Fruit fly (Drosophila melanogaster): Measurements from ENCODE around the gene Wnt6.

Gene Wnt6

dm6 chr2L:7333184-7334025 is at the start of gene Wnt6:
Gene Wnt6, plus strand, starts transcription at chr2L:7333714.
- peak; percentile 54 for TF ChIP-seq noc (tag; optimal IDR thresholded peaks at IDR 0.05)

DNA sequence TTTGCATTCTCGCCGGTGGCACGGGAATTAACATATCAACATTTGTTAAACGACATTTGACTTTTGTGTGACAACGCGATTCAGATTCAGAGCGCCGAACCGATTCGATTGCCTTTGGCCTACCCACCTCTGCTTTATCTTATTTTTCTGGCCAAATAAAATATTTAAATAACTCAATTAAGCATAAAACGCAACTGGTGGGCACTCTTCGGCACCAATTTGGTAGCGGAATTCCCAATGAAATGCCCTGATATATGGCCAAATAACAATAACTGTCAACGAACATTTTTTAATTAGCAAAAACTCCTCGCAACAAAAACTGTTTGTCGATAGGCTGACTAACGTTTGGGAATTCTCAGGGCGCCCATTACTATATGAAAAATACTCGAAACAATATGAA is 49.4 kb upstream of the Wnt6 start:
- TF ChIP-seq noc (tag; optimal IDR thresholded peaks at IDR 0.05), result no peak

DNA sequence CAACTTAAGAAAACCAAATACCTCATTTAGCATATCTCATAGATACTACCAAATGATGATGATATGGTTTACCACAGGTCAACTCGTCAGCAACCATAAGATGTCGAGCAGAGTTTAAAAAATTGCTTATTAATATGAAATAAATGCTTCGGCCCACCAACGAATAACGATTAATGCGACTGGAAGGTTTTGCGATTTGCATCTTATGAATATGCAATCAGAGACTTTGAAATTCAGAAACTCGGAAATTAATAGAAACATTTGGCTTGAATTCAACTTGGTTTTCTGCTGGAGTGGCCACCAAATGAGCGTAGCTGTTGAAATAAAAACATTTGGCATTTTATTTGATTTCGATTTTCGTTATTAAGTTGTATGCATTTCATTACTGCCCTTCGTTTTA is 48.7 kb upstream of the Wnt6 start:
- peak; percentile 33 for TF ChIP-seq noc (tag; optimal IDR thresholded peaks at IDR 0.05)

dm6 chr2L:7285862-7286261 is 47.7 kb upstream of the Wnt6 start:
- peak; percentile 52 for TF ChIP-seq noc (tag; optimal IDR thresholded peaks at IDR 0.05)

DNA sequence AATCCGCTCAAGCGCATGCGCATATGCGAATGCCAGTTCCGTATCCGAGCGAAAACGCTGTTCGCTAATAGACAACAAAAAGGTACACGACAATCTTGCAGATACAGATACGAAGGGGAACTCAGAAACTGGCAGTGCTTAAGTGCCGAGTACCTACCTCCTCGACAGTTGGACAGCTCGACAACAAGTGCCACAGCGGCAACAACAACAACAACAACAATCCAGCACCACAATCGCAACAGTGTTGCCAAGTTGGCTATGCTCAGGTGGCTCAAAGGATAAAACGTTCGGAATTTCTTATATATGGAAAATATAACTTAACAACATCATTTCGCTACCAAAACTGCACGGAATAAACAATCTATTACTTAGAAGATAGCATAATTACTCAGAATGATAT is 43.6 kb upstream of the Wnt6 start:
- TF ChIP-seq noc (tag; optimal IDR thresholded peaks at IDR 0.05), result no peak

- TF ChIP-seq noc (tag; optimal IDR thresholded peaks at IDR 0.05), result no peak
Measured at dm6 chr2L:7290577-7290976, 42.9 kb upstream of the Wnt6 start.

DNA sequence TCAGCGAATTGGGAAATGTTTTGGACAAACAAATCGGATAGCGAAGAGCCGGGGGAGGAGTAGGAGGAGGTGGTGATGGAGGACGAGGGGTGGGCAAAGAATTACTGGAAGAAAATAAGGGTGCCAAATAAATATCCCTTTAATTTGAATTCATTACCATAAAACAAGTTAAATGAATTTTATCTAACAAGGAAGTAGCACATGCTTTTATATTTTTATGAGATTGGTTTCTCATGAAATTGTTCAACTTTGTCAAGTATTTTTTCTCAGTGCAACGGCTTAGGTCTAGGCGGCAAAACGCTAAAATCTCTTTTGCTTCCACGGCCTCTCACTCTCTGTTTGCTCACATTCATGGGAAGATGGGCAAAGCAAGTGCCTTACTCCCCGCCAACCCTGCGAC is 41.5 kb upstream of the Wnt6 start:
- no peak for TF ChIP-seq noc (tag; optimal IDR thresholded peaks at IDR 0.05)

dm6 chr2L:7293475-7294332 is 39.8 kb upstream of the Wnt6 start:
- TF ChIP-seq noc (tag; optimal IDR thresholded peaks at IDR 0.05), result no peak

DNA sequence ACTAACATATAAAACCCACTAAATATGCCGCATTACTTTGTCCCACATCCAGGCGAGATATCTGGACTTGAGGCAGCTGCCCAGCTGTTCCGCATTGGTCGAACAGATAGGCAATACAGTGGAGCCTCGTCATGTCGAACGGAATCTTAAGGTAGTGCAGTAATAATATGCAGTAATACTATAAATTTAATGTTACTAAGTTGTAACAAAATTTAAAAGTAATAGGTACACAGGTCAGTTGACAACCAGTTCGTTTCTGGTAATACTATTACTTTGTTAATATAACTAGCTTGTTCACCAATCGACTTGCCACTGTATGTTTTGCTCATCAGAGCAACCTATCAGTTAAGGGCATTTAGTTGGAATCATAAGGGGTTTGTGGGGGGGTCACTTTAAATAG is 38.5 kb upstream of the Wnt6 start:
- TF ChIP-seq noc (tag; optimal IDR thresholded peaks at IDR 0.05), result no peak

DNA sequence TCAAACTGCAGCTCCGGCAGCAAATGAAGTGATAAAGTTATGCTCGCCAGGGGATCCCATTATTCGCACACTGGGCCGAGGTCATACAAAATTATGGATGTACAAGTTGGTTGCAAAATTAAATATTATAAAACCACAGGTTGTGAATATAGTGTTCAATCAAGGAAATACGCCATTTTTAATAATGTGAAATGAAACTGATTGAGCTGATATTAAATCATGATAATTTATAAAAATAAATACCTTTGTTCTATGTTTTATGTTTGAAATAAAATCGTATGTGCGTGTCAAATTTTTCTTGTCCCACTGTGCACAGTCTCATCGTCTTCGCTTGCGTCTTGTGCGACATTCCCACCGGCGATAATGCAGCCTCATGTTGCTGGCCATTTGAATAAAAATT is 37.6 kb upstream of the Wnt6 start:
- no peak for TF ChIP-seq noc (tag; optimal IDR thresholded peaks at IDR 0.05)

DNA sequence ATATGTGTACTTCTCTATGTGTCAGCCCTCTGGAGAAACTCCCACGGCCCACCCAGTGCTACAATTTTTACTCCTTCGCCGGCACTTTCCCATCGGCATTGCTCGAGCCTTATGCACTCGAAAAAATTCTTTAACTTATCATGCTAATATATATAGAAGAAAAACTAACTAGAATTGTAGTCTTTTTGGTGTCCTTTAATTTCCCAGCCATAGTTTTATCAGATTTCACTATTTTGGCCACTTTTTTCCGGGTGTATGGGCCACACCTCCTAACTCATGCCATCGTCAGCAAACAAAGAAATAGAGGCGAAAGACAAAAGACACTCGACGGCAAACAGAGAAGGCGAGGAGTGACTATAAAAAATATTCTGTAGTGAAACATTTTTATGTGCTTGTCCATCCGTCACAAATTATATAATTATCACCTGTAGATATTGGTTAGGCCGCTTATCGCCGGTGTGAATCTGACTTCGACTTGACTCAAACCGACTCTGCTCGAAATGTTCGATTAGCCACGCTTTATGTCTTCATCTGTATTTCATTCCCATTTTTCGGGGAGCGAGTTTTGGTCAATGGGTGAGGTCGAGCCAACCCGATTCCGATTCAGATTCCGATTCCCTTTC is 34.7 kb upstream of the Wnt6 start:
- no peak for TF ChIP-seq noc (tag; optimal IDR thresholded peaks at IDR 0.05)

DNA sequence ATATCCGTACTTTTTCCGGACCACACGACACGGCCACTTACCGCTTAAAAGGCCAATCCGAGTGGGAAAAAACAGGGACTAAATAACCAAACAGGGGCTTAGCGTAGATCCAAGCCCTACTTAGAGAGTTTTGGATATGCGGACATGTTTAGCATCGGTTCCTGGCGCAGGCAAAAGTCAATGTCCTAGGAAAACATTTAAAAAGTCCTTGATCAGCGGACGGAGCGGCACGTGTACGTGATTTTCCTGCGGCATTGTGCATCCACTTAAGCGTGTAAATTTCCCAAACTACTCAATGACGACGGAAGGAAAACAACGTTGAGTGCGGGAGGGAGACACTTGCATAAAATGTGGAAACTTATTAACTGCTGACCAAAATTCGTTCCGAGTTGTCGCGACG is 33.5 kb upstream of the Wnt6 start:
- TF ChIP-seq noc (tag; optimal IDR thresholded peaks at IDR 0.05), result no peak

DNA sequence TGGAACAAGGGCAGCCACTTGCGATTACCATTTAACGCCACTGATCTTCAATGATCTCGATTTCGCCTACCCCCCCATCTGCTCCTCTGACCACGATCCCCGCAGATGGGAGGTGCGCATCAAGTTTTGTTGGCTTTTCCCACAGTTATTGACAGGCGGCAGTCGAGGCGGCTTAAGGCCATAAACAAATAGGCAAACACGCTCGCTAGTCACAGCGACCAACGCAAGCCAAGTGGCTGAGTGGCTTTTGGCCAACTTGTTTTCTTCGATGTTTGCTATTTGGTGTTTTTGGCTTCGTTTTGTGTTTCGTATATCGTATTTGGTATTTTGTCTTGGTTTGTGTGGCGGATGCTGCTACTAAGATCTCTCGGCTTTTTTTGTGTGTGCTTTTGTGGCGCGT is 32.0 kb upstream of the Wnt6 start:
- TF ChIP-seq noc (tag; optimal IDR thresholded peaks at IDR 0.05), result no peak

- TF ChIP-seq noc (tag; optimal IDR thresholded peaks at IDR 0.05), result no peak
Measured at dm6 chr2L:7302727-7303126, 30.8 kb upstream of the Wnt6 start.

DNA sequence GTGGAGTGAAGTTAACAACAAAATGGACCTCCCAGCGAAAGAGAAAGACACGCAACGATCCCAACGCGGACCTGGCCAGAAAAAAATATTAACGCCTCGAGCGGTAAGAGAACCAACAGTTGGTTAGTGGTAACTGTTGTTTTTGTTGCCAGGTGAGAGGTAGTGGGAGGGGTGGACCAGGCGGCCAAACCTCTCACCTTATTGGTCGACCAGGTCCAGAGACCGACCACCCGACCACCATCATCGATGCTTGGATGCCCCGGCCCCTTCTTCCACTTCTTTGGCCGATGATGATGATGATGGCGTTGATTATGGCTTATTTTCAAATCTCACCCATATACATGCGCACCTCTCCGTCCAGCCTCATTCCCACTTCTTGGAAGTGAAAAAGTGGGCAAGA is 30.3 kb upstream of the Wnt6 start:
- no peak for TF ChIP-seq noc (tag; optimal IDR thresholded peaks at IDR 0.05)

DNA sequence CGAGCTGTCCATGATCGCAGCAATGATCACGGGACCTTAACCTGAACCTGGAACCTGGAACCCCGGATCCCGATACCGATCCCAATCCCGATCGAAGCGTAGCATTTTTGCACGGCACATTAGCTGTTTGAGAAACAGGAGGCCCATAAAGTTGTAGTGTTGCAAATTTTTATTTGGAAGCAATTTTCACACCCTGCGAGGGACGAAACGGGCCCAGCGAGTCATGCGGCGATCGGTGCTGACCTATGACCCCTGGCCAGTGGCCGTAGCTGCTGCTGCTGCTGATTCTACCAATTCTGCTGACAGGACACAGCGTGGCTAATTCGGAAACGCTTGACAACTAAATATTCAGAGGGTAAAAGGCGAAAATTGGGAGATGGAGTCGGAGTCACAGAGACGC is 29.2 kb upstream of the Wnt6 start:
- TF ChIP-seq noc (tag; optimal IDR thresholded peaks at IDR 0.05), result no peak

dm6 chr2L:7306782-7307181 is 26.7 kb upstream of the Wnt6 start, which contains the start of gene wg:
Gene wg, plus strand, starts transcription at chr2L:7307159.
- no peak for TF ChIP-seq noc (tag; optimal IDR thresholded peaks at IDR 0.05)
